Fruit fly (Drosophila melanogaster) S2 (cell line): ENCODE measurements around the gene pum.

ENCODE experiments used
- CG8478 ChIP-seq: fragments of >200 bp; optimal IDR thresholded peaks from 2 replicates; lab custom pipeline; 2018
- CTCF ChIP-seq, 2 experiments: fragments of >200 bp; optimal IDR thresholded peaks; 2 replicates each; lab custom pipeline; 2018

DNA sequence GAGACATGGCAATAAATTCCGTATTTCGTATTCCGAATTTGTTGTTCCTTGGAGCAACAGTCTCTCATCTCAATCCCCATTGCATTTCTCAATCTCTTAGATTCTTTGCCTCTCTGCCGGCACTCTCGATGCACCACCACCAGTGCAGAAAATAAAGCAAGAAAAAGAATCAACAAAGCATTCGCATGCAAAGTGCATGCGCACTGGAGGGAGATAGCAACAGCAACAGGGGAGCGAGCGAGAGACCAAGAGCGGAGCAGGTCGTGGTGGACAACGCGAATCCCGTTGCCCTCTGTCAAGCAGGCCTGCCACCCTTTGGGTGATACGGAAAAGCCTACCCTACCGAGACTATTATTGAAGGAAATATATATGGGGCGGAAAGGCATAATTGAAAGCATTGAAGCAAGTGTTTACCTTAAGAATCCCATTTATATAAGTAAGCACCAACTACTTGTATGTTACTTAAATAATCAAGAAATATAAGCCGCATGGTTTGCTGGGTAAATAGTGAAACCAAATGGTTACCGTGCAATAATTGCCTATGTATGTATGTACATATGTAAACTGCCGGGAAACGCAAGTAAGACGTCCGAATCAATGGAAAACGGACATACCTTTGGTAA lies 181.0 kb downstream of the pum start:
- TF ChIP-seq CG8478 (lab: Kevin White, UChicago): no peak
- no peak for TF ChIP-seq CTCF (optimal IDR thresholded peaks at IDR 0.05; lab: Kevin White, UChicago)
